Fruit fly (Drosophila melanogaster) whole organism, prepupa: Measurements from ENCODE around the gene larp.

ENCODE experiments used
- CG11762 ChIP-seq: fragments of 200-800 bp; sonication (Bioruptor generic); optimal IDR thresholded peaks from 3 replicates; lab custom pipeline; 2016; ENCODE audit warnings: missing biosample characterization, missing genetic modification characterization; ENCODE audit not compliant: insufficient read depth
- CG15336 ChIP-seq: fragments of 200-800 bp; sonication (Bioruptor generic); IDR thresholded peaks from 2 replicates; pipeline ENCODE4 v1.3.6; 2022; ENCODE audit warnings: missing biosample characterization, missing genetic modification characterization
- CG16779 ChIP-seq: fragments of 200-800 bp; sonication (Bioruptor generic); optimal IDR thresholded peaks from 3 replicates; lab custom pipeline; 2017; ENCODE audit warnings: missing biosample characterization, mild to moderate bottlenecking, missing genetic modification characterization
- CG31627 ChIP-seq: fragments of 200-800 bp; sonication (Bioruptor generic); optimal IDR thresholded peaks from 3 replicates; lab custom pipeline; 2016; ENCODE audit warnings: missing biosample characterization, missing genetic modification characterization
- CG34406 ChIP-seq: fragments of 200-800 bp; sonication (Bioruptor generic); optimal IDR thresholded peaks from 3 replicates; lab custom pipeline; 2016; ENCODE audit warnings: missing biosample characterization, missing genetic modification characterization
- CG3919 ChIP-seq: fragments of 200-800 bp; sonication (Bioruptor generic); optimal IDR thresholded peaks from 3 replicates; lab custom pipeline; 2016; ENCODE audit warnings: missing biosample characterization, missing genetic modification characterization
- CG6276 ChIP-seq: fragments of 200-800 bp; sonication (Bioruptor generic); optimal IDR thresholded peaks from 2 replicates; lab custom pipeline; 2017; ENCODE audit warnings: missing biosample characterization, mild to moderate bottlenecking, missing genetic modification characterization
- CG6792 ChIP-seq: fragments of 200-800 bp; sonication (Bioruptor generic); optimal IDR thresholded peaks from 3 replicates; lab custom pipeline; 2016; ENCODE audit warnings: missing biosample characterization, missing genetic modification characterization
- CG6808 ChIP-seq: fragments of 200-800 bp; sonication (Bioruptor generic); optimal IDR thresholded peaks from 3 replicates; lab custom pipeline; 2017; ENCODE audit warnings: missing biosample characterization, missing genetic modification characterization, mild to moderate bottlenecking, moderate library complexity, missing genetic modification reagents
- CG6854 ChIP-seq: fragments of 200-800 bp; sonication (Bioruptor generic); optimal IDR thresholded peaks from 2 replicates; lab custom pipeline; 2017; ENCODE audit warnings: missing biosample characterization, mild to moderate bottlenecking, missing genetic modification characterization
- CG7368 ChIP-seq: fragments of 200-800 bp; sonication (Bioruptor generic); optimal IDR thresholded peaks from 3 replicates; lab custom pipeline; 2016; ENCODE audit warnings: missing biosample characterization, missing genetic modification characterization
- CG8119 ChIP-seq: fragments of 200-800 bp; sonication (Bioruptor generic); IDR thresholded peaks from 3 replicates; pipeline ENCODE4 v1.3.6; 2022; ENCODE audit warnings: missing biosample characterization, missing genetic modification characterization
- CG8319 ChIP-seq: fragments of 200-800 bp; sonication (Bioruptor generic); optimal IDR thresholded peaks from 3 replicates; lab custom pipeline; 2016; ENCODE audit warnings: missing biosample characterization, missing genetic modification characterization
- CG8632 ChIP-seq: fragments of 200-800 bp; sonication (Bioruptor generic); optimal IDR thresholded peaks from 3 replicates; lab custom pipeline; 2016; ENCODE audit warnings: missing biosample characterization, missing genetic modification characterization
- Eip78C ChIP-seq: fragments of 200-800 bp; sonication (Bioruptor generic); peaks from one replicate; lab custom pipeline; 2016; ENCODE audit warnings: missing biosample characterization, missing genetic modification characterization
- Eip93F ChIP-seq: fragments of 200-800 bp; sonication (Bioruptor generic); optimal IDR thresholded peaks from 2 replicates; lab custom pipeline; 2016; ENCODE audit warnings: missing biosample characterization, mild to moderate bottlenecking, missing genetic modification characterization
- Ets21C ChIP-seq: fragments of 200-800 bp; sonication (Bioruptor generic); optimal IDR thresholded peaks from 3 replicates; lab custom pipeline; 2016; ENCODE audit warnings: missing biosample characterization, missing genetic modification characterization
- Ets96B ChIP-seq: fragments of 200-800 bp; optimal IDR thresholded peaks from 2 replicates; lab custom pipeline; 2019; ENCODE audit warnings: missing biosample characterization, mild to moderate bottlenecking, missing genetic modification characterization, moderate library complexity
- Gug ChIP-seq: fragments of 200-800 bp; sonication (Bioruptor generic); IDR thresholded peaks from 2 replicates; pipeline ENCODE4 v1.3.6; 2022; ENCODE audit warnings: missing biosample characterization, missing genetic modification characterization
- Hr39 ChIP-seq: fragments of 200-800 bp; sonication (Bioruptor generic); optimal IDR thresholded peaks from 2 replicates; lab custom pipeline; 2016; ENCODE audit warnings: missing biosample characterization, missing genetic modification characterization
- Lpt ChIP-seq: fragments of 200-800 bp; sonication (Bioruptor generic); optimal IDR thresholded peaks from 3 replicates; lab custom pipeline; 2016; ENCODE audit warnings: missing biosample characterization, missing genetic modification characterization
- Smox ChIP-seq: fragments of 200-800 bp; sonication (Bioruptor generic); optimal IDR thresholded peaks from 3 replicates; lab custom pipeline; 2016; ENCODE audit warnings: missing biosample characterization, missing genetic modification characterization
- Sox102F ChIP-seq: fragments of 200-800 bp; sonication (Bioruptor generic); optimal IDR thresholded peaks from 2 replicates; lab custom pipeline; 2016; ENCODE audit warnings: missing biosample characterization, mild to moderate bottlenecking, missing genetic modification characterization
- Sox15 ChIP-seq: fragments of 200-800 bp; sonication (Bioruptor generic); optimal IDR thresholded peaks from 3 replicates; lab custom pipeline; 2016; ENCODE audit warnings: missing biosample characterization, missing genetic modification characterization
- achi ChIP-seq: fragments of 200-800 bp; sonication (Bioruptor generic); optimal IDR thresholded peaks from 3 replicates; lab custom pipeline; 2016; ENCODE audit warnings: missing biosample characterization, missing genetic modification characterization
- cyc ChIP-seq: fragments of 200-800 bp; sonication (Bioruptor generic); optimal IDR thresholded peaks from 3 replicates; lab custom pipeline; 2016; ENCODE audit warnings: missing biosample characterization, missing genetic modification characterization
- dac ChIP-seq: fragments of 200-800 bp; sonication (Bioruptor generic); optimal IDR thresholded peaks from 2 replicates; lab custom pipeline; 2017; ENCODE audit warnings: missing biosample characterization, mild to moderate bottlenecking, missing genetic modification characterization
- dsx ChIP-seq: fragments of 200-800 bp; optimal IDR thresholded peaks from 3 replicates; lab custom pipeline; 2019; ENCODE audit warnings: missing biosample characterization, mild to moderate bottlenecking, missing genetic modification characterization, moderate library complexity; ENCODE audit not compliant: poor library complexity, severe bottlenecking
- esn ChIP-seq: fragments of 200-800 bp; sonication (Bioruptor generic); optimal IDR thresholded peaks from 2 replicates; lab custom pipeline; 2016; ENCODE audit warnings: missing biosample characterization, mild to moderate bottlenecking, missing genetic modification characterization, moderate library complexity
- fd59A ChIP-seq: fragments of 200-800 bp; sonication (Bioruptor generic); optimal IDR thresholded peaks from 2 replicates; lab custom pipeline; 2017; ENCODE audit warnings: missing biosample characterization, mild to moderate bottlenecking, missing genetic modification characterization, missing genetic modification reagents
- fd85E ChIP-seq: fragments of 200-800 bp; sonication (Bioruptor generic); optimal IDR thresholded peaks from 3 replicates; lab custom pipeline; 2016; ENCODE audit warnings: missing biosample characterization, missing genetic modification characterization
- fkh ChIP-seq: fragments of 200-800 bp; sonication (Bioruptor generic); optimal IDR thresholded peaks from 3 replicates; lab custom pipeline; 2017; ENCODE audit warnings: missing biosample characterization, mild to moderate bottlenecking, missing genetic modification characterization, moderate library complexity
- lz ChIP-seq: fragments of 200-800 bp; sonication (Bioruptor generic); optimal IDR thresholded peaks from 3 replicates; lab custom pipeline; 2016; ENCODE audit warnings: missing biosample characterization, missing genetic modification characterization
- net ChIP-seq: fragments of 200-800 bp; sonication (Bioruptor generic); optimal IDR thresholded peaks from 3 replicates; lab custom pipeline; 2016; ENCODE audit warnings: missing biosample characterization, missing genetic modification characterization
- pdm3 ChIP-seq: fragments of 200-800 bp; sonication (Bioruptor generic); optimal IDR thresholded peaks from 3 replicates; lab custom pipeline; 2016; ENCODE audit warnings: missing biosample characterization, missing genetic modification characterization
- salr ChIP-seq, 2 experiments: fragments of 200-800 bp; sonication (Bioruptor generic); optimal IDR thresholded peaks; 3 replicates each; lab custom pipeline; 2016 to 2018; ENCODE audit warnings: missing biosample characterization in 2 of 2, missing genetic modification characterization in 2 of 2, mild to moderate bottlenecking in 1 of 2
- spab ChIP-seq: fragments of 200-800 bp; sonication (Bioruptor generic); optimal IDR thresholded peaks from 2 replicates; lab custom pipeline; 2017; ENCODE audit warnings: missing biosample characterization, mild to moderate bottlenecking, missing genetic modification characterization, missing genetic modification reagents
- svp ChIP-seq: fragments of 200-800 bp; sonication (Bioruptor generic); peaks from one replicate; lab custom pipeline; 2016; ENCODE audit warnings: missing biosample characterization, missing genetic modification characterization
- topi ChIP-seq: fragments of 200-800 bp; sonication (Bioruptor generic); optimal IDR thresholded peaks from 3 replicates; lab custom pipeline; 2016; ENCODE audit warnings: missing biosample characterization, missing genetic modification characterization
- vri ChIP-seq: fragments of 200-800 bp; sonication (Bioruptor generic); optimal IDR thresholded peaks from 3 replicates; lab custom pipeline; 2016; ENCODE audit warnings: missing biosample characterization, mild to moderate bottlenecking, missing genetic modification characterization

The larp gene

DNA sequence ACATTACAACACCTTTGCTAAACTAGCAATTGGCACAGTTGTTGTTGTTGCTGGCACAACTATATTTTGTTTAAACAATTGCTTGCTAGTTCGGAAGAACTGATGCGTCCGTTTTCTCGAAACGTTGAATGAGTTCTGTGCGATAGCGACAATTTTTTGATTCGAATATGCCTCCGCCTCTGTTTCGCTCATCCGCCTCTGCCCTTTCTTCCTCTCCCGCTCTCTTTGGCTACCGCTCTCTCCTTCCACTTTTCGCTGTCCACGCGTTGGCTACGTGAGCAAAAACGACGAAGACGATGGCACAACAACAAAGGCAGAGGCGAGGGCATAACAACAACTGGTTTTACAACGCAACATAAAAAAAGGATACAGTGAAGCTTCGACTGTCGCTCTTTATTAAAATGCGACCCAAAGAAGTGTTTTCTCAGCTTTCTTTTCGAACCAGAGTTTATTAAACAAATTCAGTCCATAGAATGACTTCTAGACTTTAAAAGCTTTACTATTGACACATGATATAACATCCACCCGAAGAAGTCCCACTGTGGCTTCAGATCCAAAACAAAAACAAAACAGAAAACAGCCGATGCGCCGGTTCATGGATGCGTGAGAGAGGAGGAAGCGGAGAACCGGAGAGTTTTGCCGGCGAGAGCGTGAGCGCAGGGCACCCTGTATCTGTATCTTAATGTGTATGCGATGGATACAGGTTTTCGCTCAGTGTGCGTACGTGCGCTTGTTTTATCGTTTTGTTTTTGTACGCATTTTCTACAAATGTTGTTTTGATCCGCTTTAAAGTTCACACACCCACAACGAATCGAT lies 9.9 kb downstream of the larp start (continued):
- TF ChIP-seq Lpt (GFP tag; lab: Kevin White, UChicago) (peak; percentile 100), CG8632 (GFP tag; lab: Kevin White, UChicago) (peak; percentile 100), achi (GFP tag; lab: Kevin White, UChicago) (peak; percentile 99), CG16779 (peak; percentile 100), vri (peak; percentile 100), CG6792 (GFP tag; lab: Kevin White, UChicago) (peak; percentile 100), CG31627 (GFP tag; lab: Kevin White, UChicago) (peak; percentile 100), svp (GFP tag; lab: Kevin White, UChicago) (peak; percentile 100), Sox102F (peak; percentile 100), Smox (GFP tag; lab: Kevin White, UChicago) (peak; percentile 100), CG34406 (peak; percentile 100), Eip93F (GFP tag; lab: Kevin White, UChicago) (peak; percentile 99), CG6854 (GFP tag; lab: Kevin White, UChicago) (peak; percentile 99), cyc (GFP tag; lab: Kevin White, UChicago) (peak; percentile 100), salr (GFP tag; optimal IDR thresholded peaks at IDR 0.05; lab: Kevin White, UChicago) (peak; percentile 100), CG15336 (GFP tag; lab: Robert Waterston, UW) (no peak), Hr39 (GFP tag; lab: Kevin White, UChicago) (peak; percentile 100), spab (GFP tag; lab: Kevin White, UChicago) (peak; percentile 100), Sox15 (GFP tag; lab: Kevin White, UChicago) (peak; percentile 100), Gug (GFP tag; lab: Robert Waterston, UW) (no peak), CG6276 (peak; percentile 100), pdm3 (GFP tag; lab: Kevin White, UChicago) (peak; percentile 100)
- TF ChIP-seq, all 60 proteins: peak for 54

DNA sequence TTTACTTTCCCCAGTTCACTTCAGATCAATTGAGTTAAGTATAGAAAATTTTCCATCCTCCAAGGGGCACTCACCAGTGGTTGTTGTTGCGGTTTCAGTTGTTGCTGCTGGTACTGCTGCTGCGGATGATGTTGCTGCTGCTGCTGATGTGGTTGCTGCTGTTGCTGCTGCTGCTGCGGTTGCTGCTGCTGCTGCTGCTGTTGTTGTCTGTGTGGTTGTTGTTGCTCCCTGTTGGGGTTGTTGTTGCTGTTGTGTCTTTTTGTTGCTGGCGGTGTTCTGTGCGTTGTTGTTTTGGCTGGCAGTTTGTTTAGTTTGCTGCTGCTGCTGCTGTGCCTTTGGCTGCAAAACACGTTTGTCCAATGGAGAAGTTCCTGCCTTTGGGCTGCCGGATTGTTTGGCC lies 10.8 kb downstream of the larp start:
- no peak for TF ChIP-seq CG34406
- TF ChIP-seq Eip78C (GFP tag; lab: Kevin White, UChicago), result peak; percentile 22
- TF ChIP-seq CG3919 (GFP tag; lab: Kevin White, UChicago), result peak; percentile 64

DNA sequence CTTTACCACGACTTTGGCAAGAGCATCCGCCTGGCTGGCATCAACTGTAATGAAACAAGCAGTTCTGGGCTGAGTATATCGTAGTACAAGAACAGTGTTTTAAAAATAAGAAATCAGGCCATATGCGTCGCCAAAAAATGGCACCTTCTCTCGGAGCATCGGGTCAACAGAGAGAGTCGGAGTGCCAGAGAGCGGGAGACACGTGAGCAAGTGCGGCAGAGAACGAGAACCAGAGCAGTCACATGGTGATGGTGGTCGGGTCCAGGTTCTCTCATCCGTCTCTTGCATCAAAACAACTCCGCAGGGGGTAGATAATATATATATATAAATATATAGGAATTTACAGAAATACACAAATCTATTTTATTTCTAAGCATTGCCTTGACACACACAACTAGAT lies 11.4 kb downstream of the larp start:
- TF ChIP-seq vri (no peak), CG8319 (no peak), Ets21C (GFP tag; lab: Kevin White, UChicago) (no peak), CG11762 (no peak), Eip78C (GFP tag; lab: Kevin White, UChicago) (peak; percentile 20), lz (GFP tag; lab: Kevin White, UChicago) (no peak), Ets96B (tag; lab: Kevin White, UChicago) (no peak), Hr39 (GFP tag; lab: Kevin White, UChicago) (no peak), CG16779 (no peak), CG8632 (GFP tag; lab: Kevin White, UChicago) (no peak), svp (GFP tag; lab: Kevin White, UChicago) (peak; percentile 35)

DNA sequence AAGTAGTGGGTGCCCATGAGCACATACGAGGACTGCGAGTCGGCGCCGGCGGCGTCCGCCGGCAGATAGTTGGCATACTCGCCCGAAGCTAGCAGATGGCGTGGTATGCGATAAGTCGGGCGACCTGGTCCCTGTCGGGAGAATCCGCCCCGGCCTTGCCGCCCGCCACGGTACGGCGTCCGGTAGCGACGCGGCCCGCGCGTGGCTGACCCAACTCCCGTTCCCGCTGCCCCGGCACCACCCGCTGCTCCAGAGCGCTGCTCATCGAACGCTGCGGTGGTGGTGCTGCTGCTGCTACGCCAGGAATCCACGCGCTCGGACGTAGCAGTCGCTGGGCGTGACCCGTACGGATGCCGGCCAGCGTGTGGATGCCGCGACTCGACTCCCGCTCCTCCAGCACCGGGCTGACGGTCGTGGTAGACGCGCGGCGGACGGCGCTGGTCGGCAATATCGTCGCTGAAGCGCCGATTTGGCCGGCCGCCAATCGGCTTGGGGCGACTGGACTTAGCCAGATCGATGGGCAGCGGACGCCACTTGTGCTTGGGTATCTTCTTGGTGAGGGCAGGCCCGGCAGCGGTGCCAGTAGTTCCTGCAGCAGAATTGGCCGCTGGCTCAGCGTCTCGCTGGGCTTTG lies 12.4 kb downstream of the larp start:
- TF ChIP-seq Ets21C (GFP tag; lab: Kevin White, UChicago), result no peak
- no peak for TF ChIP-seq topi (GFP tag; lab: Kevin White, UChicago)
- TF ChIP-seq CG6276, result no peak
- no peak for TF ChIP-seq esn (GFP tag; lab: Kevin White, UChicago)
- no peak for TF ChIP-seq net (GFP tag; lab: Kevin White, UChicago)
- no peak for TF ChIP-seq CG6808
- TF ChIP-seq fkh (GFP tag; lab: Kevin White, UChicago), result no peak
- no peak for TF ChIP-seq fd59A
- no peak for TF ChIP-seq CG7368 (GFP tag; lab: Kevin White, UChicago)
- no peak for TF ChIP-seq dsx (GFP tag; lab: Kevin White, UChicago)
- TF ChIP-seq fd85E (GFP tag; lab: Kevin White, UChicago), result no peak
- TF ChIP-seq CG8119 (GFP tag; lab: Robert Waterston, UW), result no peak
- no peak for TF ChIP-seq CG15336 (GFP tag; lab: Robert Waterston, UW)
- no peak for TF ChIP-seq dac (GFP tag; lab: Kevin White, UChicago)
- TF ChIP-seq Hr39 (GFP tag; lab: Kevin White, UChicago), result no peak
- no peak for TF ChIP-seq CG3919 (GFP tag; lab: Kevin White, UChicago)
- no peak for TF ChIP-seq Lpt (GFP tag; lab: Kevin White, UChicago)
